Fruit fly (Drosophila melanogaster) Kc167 (cell line): ENCODE data around the gene H15.

ENCODE experiments used
- Myc ChIP-seq: fragments of >200 bp; optimal IDR thresholded peaks from 2 replicates; lab custom pipeline; 2017; ENCODE audit warnings: missing external identifiers
- Sin3A ChIP-seq: fragments of >200 bp; optimal IDR thresholded peaks from 2 replicates; lab custom pipeline; 2018; ENCODE audit warnings: missing external identifiers
- h ChIP-seq: fragments of >200 bp; optimal IDR thresholded peaks from 3 replicates; lab custom pipeline; 2018; ENCODE audit warnings: missing external identifiers
- psq ChIP-seq: fragments of >200 bp; optimal IDR thresholded peaks from 2 replicates; lab custom pipeline; 2017; ENCODE audit warnings: missing external identifiers
- ttk ChIP-seq: sonication (Bioruptor generic); optimal IDR thresholded peaks from 2 replicates; lab custom pipeline; 2017; ENCODE audit warnings: missing external identifiers

DNA sequence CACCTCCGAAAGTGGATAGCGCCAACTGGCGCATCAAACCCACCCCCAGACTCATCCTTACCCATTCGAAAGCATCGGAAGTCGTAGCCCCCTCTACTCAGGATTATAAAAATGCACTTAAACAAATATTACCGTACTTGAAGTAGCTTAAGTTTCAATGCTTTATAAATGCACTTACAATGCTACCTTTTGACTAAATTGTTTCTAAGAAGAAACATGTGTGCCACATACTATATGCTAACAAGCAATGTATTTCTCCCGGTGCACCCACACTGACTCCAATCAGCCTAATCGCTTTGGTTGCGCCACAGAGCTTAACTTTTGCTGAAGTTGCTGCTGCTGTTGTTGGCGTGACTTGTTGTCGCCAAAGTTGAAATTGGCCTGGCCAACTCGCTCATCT lies 49.0 kb downstream of the H15 start:
- TF ChIP-seq Myc (lab: Kevin White, UChicago) (no peak), Sin3A (lab: Kevin White, UChicago) (no peak), ttk (lab: Kevin White, UChicago) (no peak), psq (lab: Kevin White, UChicago) (no peak), h (lab: Kevin White, UChicago) (no peak)
